Fruit fly (Drosophila melanogaster) whole organism, wandering third instar larva: ENCODE results near the gene Atg18b.

ENCODE experiments used
- pan ChIP-seq: fragments of >200 bp; optimal IDR thresholded peaks from 2 replicates; lab custom pipeline; 2017
- psq ChIP-seq: fragments of 200-800 bp; sonication (Bioruptor generic); optimal IDR thresholded peaks from 3 replicates; lab custom pipeline; 2017; ENCODE audit warnings: missing biosample characterization, mild to moderate bottlenecking, missing genetic modification characterization, moderate library complexity

DNA sequence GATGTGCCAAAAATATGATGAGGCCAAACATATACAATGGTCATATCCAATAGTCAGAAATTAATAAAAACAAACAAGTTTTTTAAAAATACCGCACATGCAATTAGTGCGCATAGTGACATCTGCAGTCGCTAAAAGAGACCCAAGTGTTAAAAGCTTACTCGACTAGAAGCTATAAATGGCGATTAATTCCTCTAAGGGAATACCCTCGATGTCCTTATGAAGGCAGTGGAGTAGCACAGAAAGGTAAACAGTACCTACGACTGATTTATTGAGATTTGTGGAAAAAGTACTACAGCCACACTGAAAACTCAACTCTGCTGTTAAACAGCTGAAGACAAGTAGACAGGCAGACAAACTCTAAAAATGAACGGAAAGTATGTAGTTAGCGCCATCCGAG lies 40.5 kb upstream of the Atg18b start:
- TF ChIP-seq pan (lab: Kevin White, UChicago) (no peak), psq (peak; percentile 22)
